Fruit fly (Drosophila melanogaster): ENCODE data around the gene CG9581.
"Not testable (repeated sequence)": the region's sequence is repeated elsewhere in the genome, so short reads cannot be mapped to it uniquely, and the experiment has no call there.

DNA sequence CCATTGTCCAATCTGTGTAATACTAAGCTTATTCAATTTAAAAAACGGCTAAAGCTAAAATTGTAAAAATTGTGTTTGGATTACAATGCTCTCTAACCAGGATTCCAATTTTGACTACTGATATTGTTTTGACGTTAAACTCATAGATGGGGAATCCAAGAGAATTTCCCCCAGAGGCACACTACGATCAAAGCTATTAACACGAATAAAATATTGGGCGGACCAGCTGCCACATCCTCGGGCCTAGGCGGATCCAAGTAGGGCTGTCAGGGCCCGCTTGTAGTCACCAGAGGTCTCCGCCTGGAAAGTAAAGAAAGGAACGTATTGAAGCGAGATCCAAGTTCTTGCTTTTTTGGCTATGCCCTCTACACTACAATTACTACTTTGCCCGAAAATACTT is 32.1 kb upstream of the CG9581 start, which contains the start of gene SdicA:
- TF ChIP-seq CG14711 (tag; optimal IDR thresholded peaks at IDR 0.05); Hr96 (GFP tag; optimal IDR thresholded peaks at IDR 0.05); kay (GFP tag; ENCODE audit: borderline replicate concordance); CG7045 (GFP tag; optimal IDR thresholded peaks at IDR 0.05); Mnt (GFP tag; optimal IDR thresholded peaks at IDR 0.05): not testable (repeated sequence)
